Fruit fly (Drosophila melanogaster) whole organism, embryonic: ENCODE data around the gene PAN3.

Source experiments
- BtbVII ChIP-seq: fragments of 200-800 bp; sonication (Bioruptor generic); optimal IDR thresholded peaks from 3 replicates; lab custom pipeline; 2017; ENCODE audit warnings: missing biosample characterization, mild to moderate bottlenecking, missing genetic modification characterization
- CG10321 ChIP-seq: fragments of 200-800 bp; sonication (Bioruptor generic); IDR thresholded peaks from 2 replicates; pipeline ENCODE4 v1.3.6; 2022; ENCODE audit warnings: missing biosample characterization, missing genetic modification characterization
- CG12071 ChIP-seq: fragments of 200-800 bp; sonication (Bioruptor generic); optimal IDR thresholded peaks from 3 replicates; lab custom pipeline; 2018; ENCODE audit warnings: missing biosample characterization, mild to moderate bottlenecking, missing genetic modification characterization
- CG12299 ChIP-seq: fragments of 200-800 bp; sonication (Bioruptor generic); optimal IDR thresholded peaks from 2 replicates; lab custom pipeline; 2018; ENCODE audit warnings: missing biosample characterization, mild to moderate bottlenecking, missing genetic modification characterization
- CG13296 ChIP-seq: fragments of 200-800 bp; sonication (Bioruptor generic); optimal IDR thresholded peaks from 3 replicates; lab custom pipeline; 2018; ENCODE audit warnings: missing biosample characterization, mild to moderate bottlenecking, missing genetic modification characterization
- CG13424 ChIP-seq: fragments of 200-800 bp; sonication (Bioruptor generic); optimal IDR thresholded peaks from 2 replicates; lab custom pipeline; 2019; ENCODE audit warnings: missing biosample characterization, mild to moderate bottlenecking, missing genetic modification characterization, moderate library complexity
- CG13624 ChIP-seq: fragments of 200-800 bp; sonication (Bioruptor generic); optimal IDR thresholded peaks from 2 replicates; lab custom pipeline; 2016; ENCODE audit warnings: missing biosample characterization, missing genetic modification characterization
- CG13775 ChIP-seq: fragments of 200-800 bp; sonication (Bioruptor generic); optimal IDR thresholded peaks from 3 replicates; lab custom pipeline; 2017; ENCODE audit warnings: missing biosample characterization, mild to moderate bottlenecking, missing genetic modification characterization
- CG2120 ChIP-seq: fragments of 200-800 bp; sonication (Bioruptor generic); optimal IDR thresholded peaks from 3 replicates; lab custom pipeline; 2016; ENCODE audit warnings: missing biosample characterization, missing genetic modification characterization
- CG34422 ChIP-seq: fragments of 200-800 bp; sonication (Bioruptor generic); IDR thresholded peaks from 3 replicates; pipeline ENCODE4 v1.3.6; 2022; ENCODE audit warnings: missing biosample characterization, missing genetic modification characterization
- CG4360 ChIP-seq: fragments of 200-800 bp; sonication (Bioruptor generic); IDR thresholded peaks from 2 replicates; pipeline ENCODE4 v1.3.6; 2022; ENCODE audit warnings: missing biosample characterization, missing genetic modification characterization
- CG8290 ChIP-seq, 3 experiments: fragments of 200-800 bp; sonication (Bioruptor generic); optimal IDR thresholded peaks; 2 replicates each; lab custom pipeline; 2016 to 2019; ENCODE audit warnings: missing biosample characterization in 3 of 3, missing genetic modification characterization in 3 of 3, mild to moderate bottlenecking in 2 of 3, moderate library complexity in 1 of 3
- CG8765 ChIP-seq: fragments of 200-800 bp; sonication (Bioruptor generic); IDR thresholded peaks from 2 replicates; pipeline ENCODE4 v1.3.6; 2022; ENCODE audit warnings: missing biosample characterization, missing genetic modification characterization
- CG8944 ChIP-seq: fragments of 200-800 bp; sonication (Bioruptor generic); optimal IDR thresholded peaks from 3 replicates; lab custom pipeline; 2016; ENCODE audit warnings: missing biosample characterization, missing genetic modification characterization
- CG9727 ChIP-seq: fragments of 200-800 bp; sonication (Bioruptor generic); optimal IDR thresholded peaks from 3 replicates; lab custom pipeline; 2017; ENCODE audit warnings: missing biosample characterization, mild to moderate bottlenecking, missing genetic modification characterization
- CoRest ChIP-seq: fragments of 200-800 bp; sonication (Bioruptor generic); optimal IDR thresholded peaks from 3 replicates; lab custom pipeline; 2018; ENCODE audit warnings: missing biosample characterization, mild to moderate bottlenecking, missing genetic modification characterization, moderate library complexity
- Ets97D ChIP-seq: fragments of 200-800 bp; sonication (Bioruptor generic); optimal IDR thresholded peaks from 3 replicates; lab custom pipeline; 2016; ENCODE audit warnings: missing biosample characterization, missing genetic modification characterization
- HLHmδ ChIP-seq: fragments of 200-800 bp; sonication (Bioruptor generic); optimal IDR thresholded peaks from 2 replicates; lab custom pipeline; 2018; ENCODE audit warnings: missing biosample characterization, mild to moderate bottlenecking, missing genetic modification characterization, moderate library complexity
- Med ChIP-seq: fragments of 200-800 bp; sonication (Bioruptor generic); peaks from one replicate; lab custom pipeline; 2016; ENCODE audit warnings: missing biosample characterization, missing genetic modification characterization, mild to moderate bottlenecking, inconsistent platforms, moderate library complexity
- Opbp ChIP-seq: fragments of 200-800 bp; sonication (Bioruptor generic); IDR thresholded peaks from 3 replicates; pipeline ENCODE4 v1.3.6; 2022; ENCODE audit warnings: missing biosample characterization, missing genetic modification characterization; ENCODE audit not compliant: partially characterized antibody
- Optix ChIP-seq: fragments of 200-800 bp; sonication (Bioruptor generic); IDR thresholded peaks from 3 replicates; pipeline ENCODE4 v1.3.6; 2022; ENCODE audit warnings: missing biosample characterization, missing genetic modification characterization
- Trl ChIP-seq, 3 experiments: fragments of >200 bp in 2 of 3; fragments of 200-800 bp in 1 of 3; sonication (Bioruptor generic) in 1 of 3; optimal IDR thresholded peaks; 2 replicates in 1 of 3; 3 replicates in 2 of 3; lab custom pipeline; 2016 to 2017; ENCODE audit warnings: missing biosample characterization in 1 of 3, missing genetic modification characterization in 1 of 3
- Xbp1 ChIP-seq: fragments of 200-800 bp; sonication (Bioruptor generic); optimal IDR thresholded peaks from 3 replicates; lab custom pipeline; 2016; ENCODE audit warnings: missing biosample characterization, mild to moderate bottlenecking, missing genetic modification characterization
- YL-1 ChIP-seq: fragments of 200-800 bp; sonication (Bioruptor generic); optimal IDR thresholded peaks from 3 replicates; lab custom pipeline; 2017; ENCODE audit warnings: missing biosample characterization, mild to moderate bottlenecking, missing genetic modification characterization
- ap ChIP-seq: fragments of 200-800 bp; sonication (Bioruptor generic); IDR thresholded peaks from 2 replicates; pipeline ENCODE4 v1.3.6; 2022; ENCODE audit warnings: missing biosample characterization, missing genetic modification characterization
- cad ChIP-seq: fragments of >200 bp; optimal IDR thresholded peaks from 2 replicates; lab custom pipeline; 2017; ENCODE audit warnings: missing biosample characterization, missing genetic modification characterization
- cg ChIP-seq: fragments of 200-800 bp; sonication (Bioruptor generic); optimal IDR thresholded peaks from 3 replicates; lab custom pipeline; 2019; ENCODE audit warnings: missing biosample characterization, mild to moderate bottlenecking, missing genetic modification characterization, moderate library complexity
- chinmo ChIP-seq: fragments of 200-800 bp; sonication (Bioruptor generic); IDR thresholded peaks from 4 replicates; pipeline ENCODE4 v1.3.6; 2022; ENCODE audit warnings: missing biosample characterization, missing genetic modification characterization; ENCODE audit not compliant: partially characterized antibody
- chn ChIP-seq: fragments of 200-800 bp; sonication (Bioruptor generic); optimal IDR thresholded peaks from 2 replicates; lab custom pipeline; 2016; ENCODE audit warnings: missing biosample characterization, missing genetic modification characterization
- crol ChIP-seq: fragments of 200-800 bp; sonication (Bioruptor generic); IDR thresholded peaks from 2 replicates; pipeline ENCODE4 v1.3.6; 2022; ENCODE audit warnings: missing biosample characterization, missing genetic modification characterization
- crp ChIP-seq, 2 experiments: fragments of 200-800 bp; sonication (Bioruptor generic); optimal IDR thresholded peaks; 2 replicates in 1 of 2; 3 replicates in 1 of 2; lab custom pipeline; 2017; ENCODE audit warnings: missing biosample characterization in 2 of 2, missing genetic modification characterization in 2 of 2, mild to moderate bottlenecking in 1 of 2, moderate library complexity in 1 of 2
- ems ChIP-seq: fragments of 200-800 bp; sonication (Bioruptor generic); optimal IDR thresholded peaks from 3 replicates; lab custom pipeline; 2016; ENCODE audit warnings: missing biosample characterization, missing genetic modification characterization
- gro ChIP-seq: fragments of 200-800 bp; sonication (Bioruptor generic); optimal IDR thresholded peaks from 2 replicates; lab custom pipeline; 2016; ENCODE audit warnings: missing biosample characterization, missing genetic modification characterization
- gsb ChIP-seq: fragments of 200-800 bp; sonication (Bioruptor generic); IDR thresholded peaks from 2 replicates; pipeline ENCODE4 v1.3.6; 2022; ENCODE audit warnings: missing biosample characterization, missing genetic modification characterization
- kah ChIP-seq: fragments of 200-800 bp; sonication (Bioruptor generic); optimal IDR thresholded peaks from 2 replicates; lab custom pipeline; 2018; ENCODE audit warnings: missing biosample characterization, mild to moderate bottlenecking, missing genetic modification characterization
- nom ChIP-seq: fragments of 200-800 bp; sonication (Bioruptor generic); optimal IDR thresholded peaks from 2 replicates; lab custom pipeline; 2017; ENCODE audit warnings: missing biosample characterization, missing genetic modification characterization, mild to moderate bottlenecking, moderate library complexity, missing genetic modification reagents
- otp ChIP-seq: fragments of 200-800 bp; sonication (Bioruptor generic); IDR thresholded peaks from 3 replicates; pipeline ENCODE4, ENCODE4 v1.3.6; 2022; ENCODE audit warnings: missing biosample characterization, missing genetic modification characterization
- pan ChIP-seq, 4 experiments: fragments of >200 bp in 3 of 4; fragments of 200-800 bp in 1 of 4; sonication (Bioruptor generic) in 1 of 4; optimal IDR thresholded peaks in 3 of 4; IDR thresholded peaks in 1 of 4; 2 replicates each; pipeline versions ENCODE4 v1.3.6 to Lab custom; 2017 to 2022; ENCODE audit warnings: missing biosample characterization in 2 of 4, missing genetic modification characterization in 2 of 4, mixed read lengths in 1 of 4
- pros ChIP-seq: fragments of 200-800 bp; sonication (Bioruptor generic); optimal IDR thresholded peaks from 3 replicates; lab custom pipeline; 2019; ENCODE audit warnings: missing biosample characterization, mild to moderate bottlenecking, missing genetic modification characterization, moderate library complexity
- sob ChIP-seq: fragments of 200-800 bp; sonication (Bioruptor generic); IDR thresholded peaks from 2 replicates; pipeline ENCODE4 v1.3.6; 2022; ENCODE audit warnings: missing biosample characterization, missing genetic modification characterization
- unc-4 ChIP-seq: fragments of 200-800 bp; sonication (Bioruptor generic); IDR thresholded peaks from 2 replicates; pipeline ENCODE4 v1.3.6; 2022; ENCODE audit warnings: missing biosample characterization, missing genetic modification characterization; ENCODE audit not compliant: partially characterized antibody
- usp ChIP-seq: fragments of >200 bp; optimal IDR thresholded peaks from 2 replicates; lab custom pipeline; 2017; ENCODE audit warnings: missing biosample characterization, missing genetic modification characterization
- vnd ChIP-seq: fragments of 200-800 bp; sonication (Bioruptor generic); IDR thresholded peaks from 3 replicates; pipeline ENCODE4 v1.3.6; 2022; ENCODE audit warnings: missing biosample characterization, missing genetic modification characterization; ENCODE audit not compliant: partially characterized antibody
- z ChIP-seq: fragments of 200-800 bp; sonication (Bioruptor generic); IDR thresholded peaks from 3 replicates; pipeline ENCODE4 v1.3.6; 2022; ENCODE audit warnings: missing biosample characterization, missing genetic modification characterization

Gene PAN3

dm6 chr3L:3060054-3060979, 10.6 kb upstream of the PAN3 start (continued):
- TF ChIP-seq otp: peak; percentile 100
- peak; percentile 99 for TF ChIP-seq CG9727 (GFP tag; lab: Kevin White, UChicago)
- TF ChIP-seq CG8765: peak; percentile 99
- peak; percentile 99 for TF ChIP-seq ems (GFP tag; lab: Kevin White, UChicago)
- no peak for TF ChIP-seq HLHmδ
- TF ChIP-seq CoRest (tag; lab: Kevin White, UChicago): peak; percentile 98
- TF ChIP-seq sob (GFP tag; lab: Robert Waterston, UW): peak; percentile 99
- peak; percentile 99 for TF ChIP-seq CG8944 (GFP tag; lab: Kevin White, UChicago)
- peak; percentile 99 for TF ChIP-seq CG2120 (GFP tag; lab: Kevin White, UChicago)
- peak; percentile 97 for TF ChIP-seq CG13424 (tag; lab: Kevin White, UChicago)
- peak; percentile 92 for TF ChIP-seq Ets97D (GFP tag; lab: Kevin White, UChicago)

- peak; percentile 54; the same call in 1 of the 2 replicates for TF ChIP-seq CG10321 (GFP tag; lab: Robert Waterston, UW)
Observed at dm6 chr3L:3061069-3061468, 9.9 kb upstream of the PAN3 start.

- TF ChIP-seq CG13624 (no peak), crp (GFP tag; optimal IDR thresholded peaks at IDR 0.05; lab: Kevin White, UChicago) (peak in 1 of 2 experiments; percentile 76), usp (GFP tag; lab: Kevin White, UChicago) (no peak), CG13775 (no peak), CG12299 (tag; lab: Kevin White, UChicago) (no peak), CG4360 (GFP tag; lab: Robert Waterston, UW) (no peak), Xbp1 (GFP tag; lab: Kevin White, UChicago) (no peak), CG8290 (GFP tag; optimal IDR thresholded peaks at IDR 0.05; lab: Kevin White, UChicago) (no peak), CG8290 (tag; optimal IDR thresholded peaks at IDR 0.05; lab: Kevin White, UChicago) (peak in 1 of 2 experiments; percentile 17), CG34422 (GFP tag; lab: Robert Waterston, UW) (peak; percentile 50; the same call in 1 of the 3 replicates), gsb (no peak), Trl (optimal IDR thresholded peaks at IDR 0.05; lab: Kevin White, UChicago) (peak; percentile 54 to 61), Trl (GFP tag; optimal IDR thresholded peaks at IDR 0.05; lab: Kevin White, UChicago) (no peak), pan (optimal IDR thresholded peaks at IDR 0.05; lab: Kevin White, UChicago) (no peak), pan (GFP tag; optimal IDR thresholded peaks at IDR 0.05 in 1 of 2, IDR thresholded peaks at IDR 0.05 in 1 of 2) (peak in 1 of 2 experiments; percentile 9), kah (GFP tag; lab: Kevin White, UChicago) (no peak), CG13296 (no peak), Opbp (GFP tag; lab: Robert Waterston, UW) (no peak), nom (GFP tag; lab: Kevin White, UChicago) (no peak), Optix (GFP tag; lab: Robert Waterston, UW) (no peak), YL-1 (GFP tag; lab: Kevin White, UChicago) (no peak), z (GFP tag; lab: Robert Waterston, UW) (no peak), chn (GFP tag; lab: Kevin White, UChicago) (peak; percentile 30), crol (GFP tag; lab: Robert Waterston, UW) (peak; percentile 92), ap (GFP tag; lab: Robert Waterston, UW) (no peak), CG12071 (GFP tag; lab: Kevin White, UChicago) (no peak), cad (GFP tag; lab: Kevin White, UChicago) (no peak), cg (GFP tag; lab: Kevin White, UChicago) (peak; percentile 49), chinmo (peak; percentile 95; the same call in 3 of the 4 replicates), unc-4 (GFP tag; lab: Robert Waterston, UW) (no peak), pros (GFP tag; lab: Kevin White, UChicago) (peak; percentile 88), vnd (GFP tag; lab: Robert Waterston, UW) (no peak), Med (peak; percentile 35), gro (GFP tag; lab: Kevin White, UChicago) (no peak), BtbVII (GFP tag; lab: Kevin White, UChicago) (no peak)
Observed at dm6 chr3L:3069774-3070173, 1.2 kb upstream of the PAN3 start.
